Worm (Caenorhabditis elegans) whole organism, late embryonic: ENCODE data around the gene fbxa-96.

Experiments used
- ama-1 ChIP-seq: fragments of 150-350 bp; optimal IDR thresholded peaks from 2 replicates; lab custom pipeline; 2014
- ceh-45 ChIP-seq: fragments of 200-800 bp; sonication (Bioruptor generic); IDR thresholded peaks from 2 replicates; pipeline ENCODE4 v1.3.6; 2022; ENCODE audit warnings: missing genetic modification reagents, missing genetic modification characterization, missing compliant biosample characterization
- fkh-10 ChIP-seq: fragments of 150-350 bp; optimal IDR thresholded peaks from 2 replicates; lab custom pipeline; 2014; ENCODE audit warnings: missing biosample characterization, missing genetic modification reagents, missing genetic modification characterization
- mec-3 ChIP-seq: sonication (generic microtip); optimal IDR thresholded peaks from 2 replicates; lab custom pipeline; 2016; ENCODE audit warnings: borderline replicate concordance, missing genetic modification characterization, missing compliant biosample characterization
- nhr-11 ChIP-seq: fragments of 150-350 bp; optimal IDR thresholded peaks from 2 replicates; lab custom pipeline; 2014; ENCODE audit warnings: missing biosample characterization, missing genetic modification characterization
- pag-3 ChIP-seq: sonication (generic microtip); optimal IDR thresholded peaks from 2 replicates; lab custom pipeline; 2016; ENCODE audit warnings: missing compliant biosample characterization, missing genetic modification characterization, borderline replicate concordance
- pat-9 ChIP-seq: fragments of 200-800 bp; sonication (Bioruptor generic); optimal IDR thresholded peaks from 2 replicates; lab custom pipeline; 2018; ENCODE audit warnings: mild to moderate bottlenecking, missing genetic modification characterization, moderate library complexity, missing compliant biosample characterization
- pqm-1 ChIP-seq: sonication (generic microtip); optimal IDR thresholded peaks from 2 replicates; lab custom pipeline; 2016; ENCODE audit warnings: missing genetic modification characterization, missing compliant biosample characterization
- sdc-2 ChIP-seq: sonication (generic microtip); optimal IDR thresholded peaks from 2 replicates; lab custom pipeline; 2016; ENCODE audit warnings: missing genotype, missing genetic modification characterization, missing compliant biosample characterization
- unc-86 ChIP-seq: sonication (generic microtip); optimal IDR thresholded peaks from 2 replicates; lab custom pipeline; 2016; ENCODE audit warnings: missing genetic modification characterization, missing compliant biosample characterization
- zip-5 ChIP-seq: sonication (generic microtip); optimal IDR thresholded peaks from 2 replicates; lab custom pipeline; 2016; ENCODE audit warnings: missing genetic modification characterization, missing compliant biosample characterization

DNA sequence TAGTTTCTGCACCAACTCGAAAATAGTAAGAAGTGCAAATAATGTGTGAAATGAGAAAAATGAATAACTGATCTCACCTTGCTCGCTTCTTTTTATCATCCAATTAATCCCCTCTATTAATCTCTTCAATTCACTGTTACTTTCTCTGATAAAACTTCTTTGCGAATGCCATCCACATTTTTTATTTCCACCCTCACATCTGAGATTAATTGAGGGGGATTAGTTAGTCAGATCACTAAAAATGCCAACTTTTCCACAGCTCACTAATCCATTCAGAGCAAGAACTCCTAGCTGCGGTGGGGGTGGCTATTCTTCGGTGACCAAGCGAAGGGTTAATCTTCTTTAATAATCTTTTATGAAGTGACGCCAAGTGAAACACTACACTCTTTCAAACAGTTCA, 25.4 kb downstream of the fbxa-96 start, which contains the start of gene dsc-1:
- TF ChIP-seq zip-5 (tag; lab: Kevin White, UChicago): no peak
- TF ChIP-seq nhr-11 (tag; lab: Kevin White, UChicago): no peak
- no peak for TF ChIP-seq pat-9
- TF ChIP-seq fkh-10 (GFP tag; lab: Kevin White, UChicago): no peak
- TF ChIP-seq ama-1 (lab: Kevin White, UChicago): no peak
- no peak for TF ChIP-seq pag-3
- no peak for TF ChIP-seq sdc-2
- TF ChIP-seq pqm-1 (tag; lab: Kevin White, UChicago): no peak
- no peak for TF ChIP-seq unc-86 (tag; lab: Kevin White, UChicago)
- no peak for TF ChIP-seq ceh-45
- TF ChIP-seq mec-3 (tag; lab: Kevin White, UChicago): no peak
